Fruit fly (Drosophila melanogaster) Kc167 (cell line): ENCODE results near the gene Bulli.

Experiments
- Myc ChIP-seq: fragments of >200 bp; optimal IDR thresholded peaks from 2 replicates; lab custom pipeline; 2017; ENCODE audit warnings: missing external identifiers
- h ChIP-seq: fragments of >200 bp; optimal IDR thresholded peaks from 3 replicates; lab custom pipeline; 2018; ENCODE audit warnings: missing external identifiers
- insv ChIP-seq: fragments of >200 bp; optimal IDR thresholded peaks from 3 replicates; lab custom pipeline; 2018; ENCODE audit warnings: missing external identifiers
- psq ChIP-seq: fragments of >200 bp; optimal IDR thresholded peaks from 2 replicates; lab custom pipeline; 2017; ENCODE audit warnings: missing external identifiers
- ttk ChIP-seq: sonication (Bioruptor generic); optimal IDR thresholded peaks from 2 replicates; lab custom pipeline; 2017; ENCODE audit warnings: missing external identifiers

DNA sequence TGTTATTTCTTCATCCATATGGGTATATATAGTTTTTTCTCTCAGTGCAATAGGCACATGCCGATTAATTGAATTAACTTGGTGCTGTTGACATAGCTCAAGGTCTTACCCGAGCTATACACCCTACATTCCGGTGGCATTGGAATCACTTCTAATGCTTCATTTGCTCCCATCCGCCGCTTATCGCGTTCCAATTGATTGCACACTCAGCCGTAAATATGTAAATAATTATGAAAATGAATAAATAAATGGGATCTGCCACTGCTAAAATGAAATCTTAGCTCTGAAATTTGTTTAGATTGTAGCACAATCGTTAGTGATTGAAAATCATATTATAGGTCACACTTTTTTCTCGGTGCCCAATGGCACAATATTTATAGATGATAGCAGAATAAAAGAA, 28.4 kb downstream of the Bulli start:
- TF ChIP-seq ttk (lab: Kevin White, UChicago) (no peak), h (lab: Kevin White, UChicago) (no peak), psq (lab: Kevin White, UChicago) (no peak), Myc (lab: Kevin White, UChicago) (no peak), insv (lab: Kevin White, UChicago) (no peak)
